Fruit fly (Drosophila melanogaster) whole organism, wandering third instar larva: ENCODE results near the gene amrt.

Source experiments
- Abd-B ChIP-seq: fragments of >200 bp; optimal IDR thresholded peaks from 2 replicates; lab custom pipeline; 2017; ENCODE audit warnings: missing biosample characterization, missing genetic modification characterization
- CrebA ChIP-seq: fragments of 200-800 bp; sonication (Bioruptor generic); optimal IDR thresholded peaks from 2 replicates; lab custom pipeline; 2016; ENCODE audit warnings: missing biosample characterization, mild to moderate bottlenecking, missing genetic modification characterization, borderline replicate concordance
- Hr83 ChIP-seq: fragments of 200-300 bp; sonication (Bioruptor generic); optimal IDR thresholded peaks from 2 replicates; lab custom pipeline; 2016; ENCODE audit warnings: missing biosample characterization, mild to moderate bottlenecking, missing genetic modification characterization, moderate library complexity; ENCODE audit not compliant: poor library complexity, severe bottlenecking
- ey ChIP-seq: fragments of 200-800 bp; sonication (Bioruptor generic); optimal IDR thresholded peaks from 2 replicates; lab custom pipeline; 2016; ENCODE audit warnings: missing biosample characterization, missing genetic modification characterization
- foxo ChIP-seq, 2 experiments: fragments of 200-800 bp; sonication (Bioruptor generic); optimal IDR thresholded peaks; 2 replicates in 1 of 2; 3 replicates in 1 of 2; lab custom pipeline; 2016 to 2017; ENCODE audit warnings: missing biosample characterization in 2 of 2, missing genetic modification characterization in 2 of 2
- fru ChIP-seq: fragments of 200-800 bp; sonication (Bioruptor generic); optimal IDR thresholded peaks from 3 replicates; lab custom pipeline; 2016; ENCODE audit warnings: missing biosample characterization, mild to moderate bottlenecking, missing genetic modification characterization
- usp ChIP-seq: fragments of >200 bp; optimal IDR thresholded peaks from 2 replicates; lab custom pipeline; 2017; ENCODE audit warnings: missing biosample characterization, missing genetic modification characterization

- TF ChIP-seq Abd-B (no peak), ey (GFP tag; lab: Kevin White, UChicago) (no peak), CrebA (GFP tag; lab: Kevin White, UChicago) (no peak), usp (GFP tag; lab: Kevin White, UChicago) (no peak), fru (GFP tag; lab: Kevin White, UChicago) (no peak), foxo (GFP tag; optimal IDR thresholded peaks at IDR 0.05; lab: Kevin White, UChicago) (no peak), Hr83 (GFP tag; lab: Kevin White, UChicago) (no peak)
These were observed 23.2 kb upstream of the amrt start, which contains the start of gene Yp3 for dm6 chrX:13758989-13759549.
